Worm (Caenorhabditis elegans): Measurements from ENCODE around the gene gex-2.

The gex-2 gene

ce11 chrIV:572487-572886 is at the start of gene gex-2:
Gene gex-2 (plus strand): TSS chrIV:572769.
- TF ChIP-seq him-1 (tag; optimal IDR thresholded peaks at IDR 0.05) (no peak), dao-5 (tag; optimal IDR thresholded peaks at IDR 0.05) (no peak), W03F9.2 (tag; optimal IDR thresholded peaks at IDR 0.05) (no peak)

ce11 chrIV:523595-523994 is 49.0 kb upstream of the gex-2 start, which contains the start of gene asm-3:
Gene asm-3 (minus strand): TSS chrIV:523809.
- TF ChIP-seq dao-5 (tag; optimal IDR thresholded peaks at IDR 0.05): no peak
- TF ChIP-seq him-1 (tag; optimal IDR thresholded peaks at IDR 0.05): no peak
- TF ChIP-seq W03F9.2 (tag; optimal IDR thresholded peaks at IDR 0.05): no peak

- TF ChIP-seq him-1 (tag; optimal IDR thresholded peaks at IDR 0.05) (no peak), dao-5 (tag; optimal IDR thresholded peaks at IDR 0.05) (no peak), W03F9.2 (tag; optimal IDR thresholded peaks at IDR 0.05) (no peak)
These were observed 48.2 kb upstream of the gex-2 start, which contains the start of gene W03G1.2 for ce11 chrIV:524352-524751. Gene W03G1.2 (plus strand): TSS chrIV:524652.

ce11 chrIV:531835-532234 is 40.7 kb upstream of the gex-2 start, which contains the start of gene glt-7:
Gene glt-7 (plus strand): TSS chrIV:532135.
- TF ChIP-seq him-1 (tag; optimal IDR thresholded peaks at IDR 0.05): no peak
- no peak for TF ChIP-seq W03F9.2 (tag; optimal IDR thresholded peaks at IDR 0.05)
- no peak for TF ChIP-seq dao-5 (tag; optimal IDR thresholded peaks at IDR 0.05)

DNA sequence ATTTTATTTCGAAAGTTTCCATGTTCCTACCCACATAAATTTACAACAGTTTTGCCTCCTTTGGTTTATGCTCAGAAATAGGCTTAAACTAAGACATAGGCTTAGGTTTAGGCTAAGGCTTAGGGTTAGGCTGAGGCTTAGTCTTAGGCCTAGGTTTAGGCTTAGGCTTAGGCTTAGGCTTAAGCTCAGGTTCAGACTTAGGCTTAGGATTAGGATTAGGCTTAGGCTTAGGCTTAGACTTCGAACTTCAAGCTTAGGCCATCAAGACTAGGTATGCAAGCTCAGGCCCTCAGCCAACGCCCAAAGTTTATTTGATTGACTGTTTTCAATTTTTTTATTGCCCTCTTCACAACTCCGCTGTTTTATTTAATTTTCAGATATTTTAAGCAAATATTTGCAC is 26.7 kb upstream of the gex-2 start:
- no peak for TF ChIP-seq him-1 (tag; optimal IDR thresholded peaks at IDR 0.05)
- TF ChIP-seq dao-5 (tag; optimal IDR thresholded peaks at IDR 0.05): no peak
- TF ChIP-seq W03F9.2 (tag; optimal IDR thresholded peaks at IDR 0.05): no peak

DNA sequence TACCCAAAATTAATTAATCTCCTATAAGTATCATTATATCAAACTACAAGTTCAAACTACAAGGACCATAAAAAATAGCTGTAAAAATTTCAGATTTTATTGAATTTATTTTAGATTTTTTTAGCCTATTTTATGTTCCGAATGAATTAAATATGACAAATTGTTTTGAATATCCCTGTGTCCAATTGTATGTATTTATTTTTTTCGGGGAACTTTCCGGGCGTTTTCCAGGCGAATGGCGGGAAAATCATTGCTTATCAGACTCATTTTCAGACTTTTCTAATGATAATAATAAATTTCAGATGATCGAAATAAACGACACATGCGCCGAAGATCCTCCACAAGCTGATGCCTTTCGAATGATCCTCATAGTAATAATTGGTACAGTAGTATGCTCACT is 24.6 kb upstream of the gex-2 start, which contains the start of gene F56A11.4:
F56A11.4 (plus strand) TSS at position 301 of the 400 bp plus-strand sequence.
- TF ChIP-seq him-1 (tag; optimal IDR thresholded peaks at IDR 0.05): no peak
- no peak for TF ChIP-seq W03F9.2 (tag; optimal IDR thresholded peaks at IDR 0.05)
- TF ChIP-seq dao-5 (tag; optimal IDR thresholded peaks at IDR 0.05): no peak

ce11 chrIV:551923-552322 is 20.6 kb upstream of the gex-2 start:
- TF ChIP-seq dao-5 (tag; optimal IDR thresholded peaks at IDR 0.05) (no peak), him-1 (tag; optimal IDR thresholded peaks at IDR 0.05) (no peak), W03F9.2 (tag; optimal IDR thresholded peaks at IDR 0.05) (no peak)

DNA sequence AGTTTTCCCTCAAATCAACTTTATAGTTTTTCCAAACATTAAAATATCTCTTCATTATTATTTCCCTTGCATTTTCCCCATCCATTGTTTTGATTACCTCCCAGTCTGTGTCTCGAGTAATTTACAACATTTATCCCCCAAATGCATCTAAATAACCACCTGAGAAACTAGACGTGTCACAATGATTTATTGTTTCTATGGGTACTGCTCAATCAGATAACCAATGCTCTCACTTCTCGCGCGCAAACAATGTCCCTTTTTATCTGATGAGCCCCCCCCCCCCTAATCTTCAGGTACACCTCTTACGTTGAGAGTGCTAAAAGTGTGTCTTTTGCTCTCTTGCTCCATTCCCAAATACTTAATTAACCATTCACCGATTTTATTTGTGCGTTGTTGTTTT is 18.6 kb upstream of the gex-2 start:
- TF ChIP-seq him-1 (tag; optimal IDR thresholded peaks at IDR 0.05) (no peak), W03F9.2 (tag; optimal IDR thresholded peaks at IDR 0.05) (no peak), dao-5 (tag; optimal IDR thresholded peaks at IDR 0.05) (no peak)

- no peak for TF ChIP-seq dao-5 (tag; optimal IDR thresholded peaks at IDR 0.05)
- no peak for TF ChIP-seq him-1 (tag; optimal IDR thresholded peaks at IDR 0.05)
- TF ChIP-seq W03F9.2 (tag; optimal IDR thresholded peaks at IDR 0.05): no peak
These were observed 13.8 kb upstream of the gex-2 start, which contains the start of gene efn-4 for ce11 chrIV:558735-559284. Gene efn-4 (plus strand): TSS chrIV:559234.

DNA sequence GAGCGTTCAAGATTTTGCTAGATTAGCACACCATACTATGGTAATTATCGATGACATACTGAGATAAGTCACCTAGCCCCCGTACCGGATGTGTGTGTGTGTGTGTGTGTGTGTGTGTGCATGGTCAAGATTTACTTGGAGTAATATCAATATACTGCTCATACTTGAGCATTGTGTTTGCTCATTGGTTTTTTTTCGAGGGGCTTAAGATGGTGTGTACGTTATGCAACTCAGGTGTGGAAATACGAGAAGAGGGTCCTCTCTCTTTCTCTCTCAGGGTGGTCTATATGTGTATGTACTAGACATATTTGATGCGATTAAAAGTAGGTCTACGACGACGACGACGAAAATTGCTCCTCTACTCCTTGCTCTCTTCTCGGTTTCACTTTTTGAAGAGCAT is 12.3 kb upstream of the gex-2 start:
- TF ChIP-seq him-1 (tag; optimal IDR thresholded peaks at IDR 0.05): no peak
- TF ChIP-seq dao-5 (tag; optimal IDR thresholded peaks at IDR 0.05): no peak
- no peak for TF ChIP-seq W03F9.2 (tag; optimal IDR thresholded peaks at IDR 0.05)

DNA sequence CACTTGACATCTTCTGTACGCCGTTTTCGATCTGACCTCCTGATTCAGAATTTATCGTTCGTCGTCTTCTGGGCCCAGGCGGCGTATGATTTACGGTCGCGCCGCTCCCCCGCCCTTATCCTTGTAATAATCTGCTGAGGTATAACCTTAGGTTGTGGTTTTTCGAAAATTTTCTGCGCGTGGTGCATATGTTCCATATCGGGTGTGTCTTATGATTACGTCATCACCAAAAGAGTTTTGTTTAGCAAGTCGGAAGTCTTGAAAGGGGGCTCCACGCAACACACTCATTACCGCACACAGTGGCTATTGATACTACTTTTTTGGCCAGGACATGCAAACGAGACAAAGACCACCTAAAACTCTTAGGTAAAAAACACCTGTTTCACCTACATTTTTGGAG is 11.8 kb upstream of the gex-2 start:
- TF ChIP-seq W03F9.2 (tag; optimal IDR thresholded peaks at IDR 0.05) (no peak), dao-5 (tag; optimal IDR thresholded peaks at IDR 0.05) (no peak), him-1 (tag; optimal IDR thresholded peaks at IDR 0.05) (no peak)

- TF ChIP-seq him-1 (tag; optimal IDR thresholded peaks at IDR 0.05) (no peak), W03F9.2 (tag; optimal IDR thresholded peaks at IDR 0.05) (no peak), dao-5 (tag; optimal IDR thresholded peaks at IDR 0.05) (no peak)
These were observed 9.2 kb upstream of the gex-2 start for ce11 chrIV:563417-563816.

- TF ChIP-seq him-1 (tag; optimal IDR thresholded peaks at IDR 0.05): no peak
- no peak for TF ChIP-seq dao-5 (tag; optimal IDR thresholded peaks at IDR 0.05)
- TF ChIP-seq W03F9.2 (tag; optimal IDR thresholded peaks at IDR 0.05): no peak
These were observed 8.6 kb upstream of the gex-2 start for ce11 chrIV:564000-564399.

- no peak for TF ChIP-seq him-1 (tag; optimal IDR thresholded peaks at IDR 0.05)
- TF ChIP-seq dao-5 (tag; optimal IDR thresholded peaks at IDR 0.05): no peak
- TF ChIP-seq W03F9.2 (tag; optimal IDR thresholded peaks at IDR 0.05): no peak
These were observed 1.7 kb upstream of the gex-2 start, which contains the start of gene F56A11.5 for ce11 chrIV:570799-571300. Gene F56A11.5 (minus strand): TSS chrIV:570849.

- TF ChIP-seq dao-5 (tag; optimal IDR thresholded peaks at IDR 0.05) (no peak), him-1 (tag; optimal IDR thresholded peaks at IDR 0.05) (no peak), W03F9.2 (tag; optimal IDR thresholded peaks at IDR 0.05) (no peak)
These were observed 7.9 kb downstream of the gex-2 start for ce11 chrIV:580512-580911.
